Fruit fly (Drosophila melanogaster): ENCODE measurements around the gene AnxB11.

AnxB11 gene

dm6 chrX:16425145-16425544 is 3.1 kb upstream of the AnxB11 start (continued):
- TF ChIP-seq CG11902 (GFP tag; optimal IDR thresholded peaks at IDR 0.05) (no peak), CG8632 (GFP tag; optimal IDR thresholded peaks at IDR 0.05) (no peak), CG11294 (GFP tag; IDR thresholded peaks at IDR 0.05) (no peak), CG10631 (GFP tag; optimal IDR thresholded peaks at IDR 0.05) (no peak), Eip75B (GFP tag; optimal IDR thresholded peaks at IDR 0.05) (no peak), CG6276 (GFP tag; optimal IDR thresholded peaks at IDR 0.05) (no peak), dsx (GFP tag; optimal IDR thresholded peaks at IDR 0.05; ENCODE audit: poor library complexity, severe bottlenecking) (no peak), CG3919 (GFP tag; optimal IDR thresholded peaks at IDR 0.05) (no peak), CG34406 (GFP tag; optimal IDR thresholded peaks at IDR 0.05) (no peak), pdm3 (GFP tag; optimal IDR thresholded peaks at IDR 0.05) (no peak), Hr39 (GFP tag; optimal IDR thresholded peaks at IDR 0.05) (no peak), svp (GFP tag) (peak; percentile 67), Gug (GFP tag; IDR thresholded peaks at IDR 0.05) (no peak), OdsH (GFP tag; optimal IDR thresholded peaks at IDR 0.05) (no peak), CG3032 (tag; optimal IDR thresholded peaks at IDR 0.05) (no peak), cyc (GFP tag; optimal IDR thresholded peaks at IDR 0.05) (no peak), CG1621 (tag; optimal IDR thresholded peaks at IDR 0.05) (no peak), CG6854 (GFP tag; optimal IDR thresholded peaks at IDR 0.05) (no peak), Smox (GFP tag; optimal IDR thresholded peaks at IDR 0.05) (no peak), CG15336 (GFP tag; IDR thresholded peaks at IDR 0.05) (peak; percentile 22; the same call in 1 of the 2 replicates), Hr38 (GFP tag; optimal IDR thresholded peaks at IDR 0.05) (no peak), acj6 (GFP tag; optimal IDR thresholded peaks at IDR 0.05) (no peak), CG4318 (GFP tag; optimal IDR thresholded peaks at IDR 0.05) (no peak), Eip78C (GFP tag) (peak; percentile 64), Ets96B (tag; optimal IDR thresholded peaks at IDR 0.05) (no peak), CG32006 (GFP tag; optimal IDR thresholded peaks at IDR 0.05) (no peak), topi (GFP tag; optimal IDR thresholded peaks at IDR 0.05) (no peak), CG7368 (GFP tag; optimal IDR thresholded peaks at IDR 0.05) (no peak), ss (GFP tag; optimal IDR thresholded peaks at IDR 0.05) (peak; percentile 49 to 57), CG6792 (GFP tag; optimal IDR thresholded peaks at IDR 0.05) (no peak), Sox14 (GFP tag; optimal IDR thresholded peaks at IDR 0.05) (peak; percentile 62), CG16779 (tag; optimal IDR thresholded peaks at IDR 0.05) (peak; percentile 20), dac (GFP tag; optimal IDR thresholded peaks at IDR 0.05) (no peak), CG31627 (GFP tag; optimal IDR thresholded peaks at IDR 0.05) (no peak), vri (GFP tag; optimal IDR thresholded peaks at IDR 0.05) (no peak)

DNA sequence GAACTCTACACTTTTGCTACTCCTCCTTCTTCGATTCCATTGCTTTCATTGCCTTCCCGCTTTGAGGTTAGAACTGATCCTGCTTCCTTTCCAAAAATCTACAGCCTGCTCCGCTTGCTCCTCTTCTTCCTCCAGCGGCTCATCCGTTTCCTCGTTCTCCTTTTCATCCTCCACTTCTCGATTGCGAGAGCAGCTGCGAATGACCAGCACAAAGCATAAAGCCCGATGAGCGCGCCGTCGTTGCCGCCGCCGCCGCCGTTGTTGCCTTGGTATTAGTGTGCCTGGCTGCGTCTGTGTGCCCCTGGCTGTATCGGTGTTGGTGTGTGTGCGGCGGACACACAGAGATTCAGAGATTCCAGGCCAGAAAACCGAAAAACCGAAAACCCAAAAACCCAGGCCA is 2.2 kb upstream of the AnxB11 start:
- peak; percentile 81 for TF ChIP-seq svp (GFP tag)
- no peak for TF ChIP-seq Eip78C (GFP tag)

dm6 chrX:16423125-16423509 is 1.1 kb upstream of the AnxB11 start:
- TF ChIP-seq OdsH (GFP tag; optimal IDR thresholded peaks at IDR 0.05) (no peak), fd59A (GFP tag; optimal IDR thresholded peaks at IDR 0.05) (no peak), CG10631 (GFP tag; optimal IDR thresholded peaks at IDR 0.05) (no peak), Eip78C (GFP tag) (no peak), CG11294 (GFP tag; IDR thresholded peaks at IDR 0.05) (peak; percentile 16; the same call in 1 of the 2 replicates), CG11762 (GFP tag; optimal IDR thresholded peaks at IDR 0.05; ENCODE audit: insufficient read depth) (no peak), CG15336 (GFP tag; IDR thresholded peaks at IDR 0.05) (peak; percentile 53), CG34406 (GFP tag; optimal IDR thresholded peaks at IDR 0.05) (no peak), spab (GFP tag; optimal IDR thresholded peaks at IDR 0.05) (no peak), Eip93F (GFP tag; optimal IDR thresholded peaks at IDR 0.05) (peak; percentile 15), CG6808 (GFP tag; optimal IDR thresholded peaks at IDR 0.05) (no peak), Blimp-1 (GFP tag; optimal IDR thresholded peaks at IDR 0.05) (peak; percentile 38), Lpt (GFP tag; optimal IDR thresholded peaks at IDR 0.05) (no peak), achi (GFP tag; optimal IDR thresholded peaks at IDR 0.05) (no peak), Smox (GFP tag; optimal IDR thresholded peaks at IDR 0.05) (no peak), Sox102F (GFP tag; optimal IDR thresholded peaks at IDR 0.05) (no peak), CG6163 (GFP tag; IDR thresholded peaks at IDR 0.05) (peak; percentile 55; the same call in 2 of the 3 replicates), pdm3 (GFP tag; optimal IDR thresholded peaks at IDR 0.05) (no peak), svp (GFP tag) (peak; percentile 70), Gug (GFP tag; IDR thresholded peaks at IDR 0.05) (no peak), dsx (GFP tag; optimal IDR thresholded peaks at IDR 0.05; ENCODE audit: poor library complexity, severe bottlenecking) (no peak), CG3919 (GFP tag; optimal IDR thresholded peaks at IDR 0.05) (no peak), fd85E (GFP tag; optimal IDR thresholded peaks at IDR 0.05) (no peak), CG6276 (GFP tag; optimal IDR thresholded peaks at IDR 0.05) (peak; percentile 14), CG10669 (GFP tag; optimal IDR thresholded peaks at IDR 0.05) (no peak), CG16779 (tag; optimal IDR thresholded peaks at IDR 0.05) (no peak), esn (GFP tag; optimal IDR thresholded peaks at IDR 0.05) (no peak)
